Worm (Caenorhabditis elegans): Measurements from ENCODE around the gene teg-1.

Gene teg-1

DNA sequence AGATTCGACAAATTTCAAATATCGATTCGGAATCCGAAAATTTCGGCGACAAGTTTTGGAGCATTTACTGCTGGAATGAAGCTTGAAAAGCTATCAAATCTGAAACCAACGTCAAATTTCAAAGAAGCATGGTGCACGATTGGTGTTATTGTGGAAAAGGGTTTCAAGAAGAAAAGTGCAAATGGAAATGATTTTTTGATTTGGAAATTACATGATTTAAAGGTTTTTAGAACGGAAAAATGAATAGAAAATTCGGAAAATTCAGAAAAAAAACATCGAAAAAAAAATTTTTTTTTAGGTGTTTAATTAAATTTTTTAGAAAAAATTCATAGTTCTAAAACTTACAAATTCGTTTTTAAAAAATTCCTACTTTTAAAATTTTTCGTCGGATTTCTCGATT lies at the start of gene teg-1:
Gene teg-1, minus strand, starts transcription at position 101 of the 400 bp plus-strand sequence.
- TF ChIP-seq crh-2 (tag; optimal IDR thresholded peaks at IDR 0.05) (no peak), nhr-25 (tag; optimal IDR thresholded peaks at IDR 0.05) (no peak), nhr-129 (tag; optimal IDR thresholded peaks at IDR 0.05) (no peak), unc-62 (GFP tag; optimal IDR thresholded peaks at IDR 0.05) (no peak), nhr-6 (tag; optimal IDR thresholded peaks at IDR 0.05) (no peak), egl-27 (tag; optimal IDR thresholded peaks at IDR 0.05) (no peak), Y55F3AM.14 (GFP tag; optimal IDR thresholded peaks at IDR 0.05) (no peak)

DNA sequence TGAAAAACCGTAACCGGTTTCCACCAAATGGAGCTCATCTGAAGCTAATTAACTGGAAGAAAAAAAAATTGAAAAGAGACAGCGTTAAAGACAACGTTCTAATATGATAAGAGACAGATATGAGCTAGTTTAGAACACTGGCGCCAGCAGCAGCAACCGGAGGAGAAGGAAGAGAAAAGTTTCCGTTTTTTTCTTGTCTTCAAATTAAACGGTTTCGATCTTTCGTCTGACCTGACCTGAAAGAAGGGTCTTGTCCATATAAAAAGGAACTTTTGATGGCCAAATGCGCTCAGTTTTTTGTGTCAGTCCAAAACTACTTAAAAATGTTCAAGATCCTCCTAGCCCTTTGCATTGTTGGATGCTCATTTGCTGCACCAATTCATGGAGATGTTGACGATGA lies 48.4 kb upstream of the teg-1 start, which contains the start of gene T28D6.3:
Gene T28D6.3, plus strand, starts transcription at position 301 of the 400 bp plus-strand sequence.
- TF ChIP-seq lsy-2 (tag; optimal IDR thresholded peaks at IDR 0.05) (no peak), sma-3 (GFP tag; optimal IDR thresholded peaks at IDR 0.05) (no peak), mab-5 (tag; optimal IDR thresholded peaks at IDR 0.05) (no peak), nhr-10 (tag; optimal IDR thresholded peaks at IDR 0.05) (no peak), snpc-4 (tag; optimal IDR thresholded peaks at IDR 0.05) (no peak), zag-1 (tag; optimal IDR thresholded peaks at IDR 0.05) (no peak), crh-2 (tag; optimal IDR thresholded peaks at IDR 0.05) (no peak), peb-1 (tag; optimal IDR thresholded peaks at IDR 0.05) (no peak), Y55F3AM.14 (GFP tag; optimal IDR thresholded peaks at IDR 0.05) (no peak), unc-62 (GFP tag; optimal IDR thresholded peaks at IDR 0.05) (no peak), nhr-25 (tag; optimal IDR thresholded peaks at IDR 0.05) (no peak), nhr-6 (tag; optimal IDR thresholded peaks at IDR 0.05) (no peak), aly-2 (tag; optimal IDR thresholded peaks at IDR 0.05) (no peak), nhr-237 (tag; optimal IDR thresholded peaks at IDR 0.05) (no peak), C34F6.9 (tag; optimal IDR thresholded peaks at IDR 0.05) (no peak), nhr-129 (tag; optimal IDR thresholded peaks at IDR 0.05) (no peak), mbf-1 (tag; optimal IDR thresholded peaks at IDR 0.05) (no peak), nhr-21 (tag; optimal IDR thresholded peaks at IDR 0.05) (no peak), lin-11 (tag; optimal IDR thresholded peaks at IDR 0.05) (no peak)

DNA sequence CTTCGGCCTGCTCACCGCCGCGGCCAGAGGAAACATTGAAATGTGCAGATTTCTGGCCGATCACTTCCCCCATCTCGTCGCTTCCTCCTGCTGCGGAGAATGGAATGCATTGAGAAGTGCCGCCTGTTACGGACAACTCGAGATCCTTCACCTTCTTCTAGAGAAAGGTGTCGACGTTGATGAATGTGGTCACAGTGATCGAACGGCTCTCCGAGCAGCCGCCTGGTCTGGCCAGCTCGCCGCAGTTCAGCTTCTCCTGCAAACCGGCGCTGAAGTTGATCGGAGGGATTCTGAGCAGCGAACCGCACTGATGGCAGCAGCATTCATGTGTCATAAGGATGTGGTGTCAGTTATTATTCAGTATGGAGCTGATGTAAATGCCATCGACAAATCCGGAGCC lies 44.9 kb upstream of the teg-1 start:
- no peak for TF ChIP-seq unc-39 (tag; optimal IDR thresholded peaks at IDR 0.05)

DNA sequence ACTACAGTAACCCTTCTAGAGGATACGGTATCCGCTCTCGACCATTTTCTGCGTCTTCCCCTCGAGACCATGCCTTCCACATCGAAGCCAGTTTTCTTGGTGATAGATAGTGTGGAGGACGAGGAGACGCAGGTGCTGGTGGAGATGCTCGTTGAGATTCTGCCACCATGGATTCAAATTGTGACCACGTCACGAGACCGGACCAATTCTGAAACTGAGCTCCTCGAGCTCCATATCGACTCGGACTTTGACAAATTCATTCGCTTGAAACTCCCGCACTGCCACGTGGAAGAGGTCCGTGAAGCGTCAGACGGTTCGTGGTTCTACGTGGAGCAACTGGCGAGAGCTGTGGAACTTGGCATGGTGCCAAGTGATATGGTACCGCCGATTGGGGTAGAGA lies 43.4 kb upstream of the teg-1 start:
- no peak for TF ChIP-seq nhr-23 (tag; optimal IDR thresholded peaks at IDR 0.05)
- TF ChIP-seq nhr-10 (tag; optimal IDR thresholded peaks at IDR 0.05) = no peak

DNA sequence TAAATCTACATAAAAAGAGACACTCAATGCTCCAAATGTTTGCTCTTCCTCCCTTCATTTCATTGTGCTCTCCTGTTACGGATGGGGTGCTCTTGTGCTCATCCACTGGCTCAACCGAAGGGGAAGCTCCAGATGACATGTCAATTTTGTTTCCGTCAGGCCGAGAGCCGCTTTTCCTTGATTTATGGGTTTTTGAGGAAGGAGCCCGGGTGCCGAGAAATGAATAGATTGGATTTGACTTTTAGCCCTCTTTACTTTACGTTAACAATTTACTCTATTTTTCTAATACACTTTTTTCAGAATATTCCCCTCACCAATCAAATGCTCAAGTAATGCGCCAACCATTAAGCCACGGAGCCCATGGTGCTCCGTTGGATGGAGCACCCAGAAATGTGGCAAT lies 42.1 kb upstream of the teg-1 start, which contains the start of gene T28D6.4:
Gene T28D6.4, plus strand, starts transcription at position 301 of the 400 bp plus-strand sequence.
- TF ChIP-seq nhr-6 (tag; optimal IDR thresholded peaks at IDR 0.05) (no peak), ceh-82 (tag; optimal IDR thresholded peaks at IDR 0.05) (no peak), fos-1 (tag; optimal IDR thresholded peaks at IDR 0.05) (no peak), nhr-77 (tag; optimal IDR thresholded peaks at IDR 0.05) (no peak), nhr-23 (tag; optimal IDR thresholded peaks at IDR 0.05) (no peak), F13H6.1 (tag; optimal IDR thresholded peaks at IDR 0.05) (no peak), ZK546.5 (tag; optimal IDR thresholded peaks at IDR 0.05) (no peak), lin-39 (tag; optimal IDR thresholded peaks at IDR 0.05) (no peak), lin-13 (GFP tag; optimal IDR thresholded peaks at IDR 0.05) (no peak)

DNA sequence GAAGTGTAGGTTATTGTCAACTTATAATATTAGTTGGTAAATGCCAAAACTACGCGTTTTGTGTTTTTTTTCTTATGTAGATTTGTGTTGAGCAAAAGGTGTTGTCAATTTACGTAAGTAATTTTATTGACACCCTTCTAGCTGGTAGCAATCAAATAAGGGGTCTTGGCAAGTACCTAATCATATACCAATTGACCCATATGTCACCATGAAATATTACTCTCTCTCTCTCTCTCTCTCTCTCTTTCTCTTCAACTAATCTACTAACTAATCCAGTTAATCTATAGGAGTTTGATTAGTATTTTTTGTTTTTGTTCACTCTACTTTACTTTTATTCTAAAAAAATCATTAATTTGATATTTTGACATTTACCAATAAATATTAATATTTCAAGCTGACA lies 41.4 kb upstream of the teg-1 start:
- TF ChIP-seq nhr-11 (tag; optimal IDR thresholded peaks at IDR 0.05) (no peak), unc-55 (GFP tag; optimal IDR thresholded peaks at IDR 0.05) (no peak), unc-62 (GFP tag; optimal IDR thresholded peaks at IDR 0.05) (no peak), nhr-25 (tag; optimal IDR thresholded peaks at IDR 0.05) (no peak), ztf-4 (tag; optimal IDR thresholded peaks at IDR 0.05) (no peak)

DNA sequence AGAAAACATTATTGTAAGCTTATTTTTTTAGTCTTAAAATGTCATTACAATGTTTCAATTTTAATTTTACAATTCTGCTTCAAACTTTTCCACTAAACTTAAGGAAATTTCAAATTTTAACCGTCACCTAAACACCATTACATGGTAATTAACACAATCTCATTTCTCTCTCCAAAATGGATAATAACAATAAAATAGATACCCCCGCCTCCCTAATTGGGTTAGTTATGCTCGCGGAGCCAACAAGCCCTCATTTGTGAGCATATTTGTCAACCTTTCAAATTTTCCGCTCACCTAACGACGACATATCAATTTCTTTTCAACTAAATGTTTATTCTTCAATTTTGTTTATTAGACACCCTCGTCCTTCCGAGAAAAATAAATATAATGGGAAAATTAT lies 40.2 kb upstream of the teg-1 start:
- no peak for TF ChIP-seq ceh-82 (tag; optimal IDR thresholded peaks at IDR 0.05)
- TF ChIP-seq mbf-1 (tag; optimal IDR thresholded peaks at IDR 0.05) = no peak
- no peak for TF ChIP-seq nhr-237 (tag; optimal IDR thresholded peaks at IDR 0.05)

Measured in whole organism, L2 larva.